Worm (Caenorhabditis elegans): ENCODE measurements around the gene nduv-3.

- TF ChIP-seq lin-13 (tag; optimal IDR thresholded peaks at IDR 0.05) (no peak), unc-62 (GFP tag; optimal IDR thresholded peaks at IDR 0.05) (no peak), snpc-4 (tag; optimal IDR thresholded peaks at IDR 0.05) (no peak), mep-1 (tag; optimal IDR thresholded peaks at IDR 0.05) (no peak), ztf-11 (tag; optimal IDR thresholded peaks at IDR 0.05) (no peak), unc-39 (tag; optimal IDR thresholded peaks at IDR 0.05) (no peak), pha-4 (tag; optimal IDR thresholded peaks at IDR 0.05) (no peak), lsy-2 (tag; optimal IDR thresholded peaks at IDR 0.05) (no peak), nhr-28 (tag; optimal IDR thresholded peaks at IDR 0.05) (no peak), blmp-1 (tag; optimal IDR thresholded peaks at IDR 0.05) (no peak)
Measured at ce11 chrIV:2613754-2614244, 27.3 kb upstream of the nduv-3 start, which contains the start of gene daao-1.
